Worm (Caenorhabditis elegans): Measurements from ENCODE around the gene T04C9.3.

DNA sequence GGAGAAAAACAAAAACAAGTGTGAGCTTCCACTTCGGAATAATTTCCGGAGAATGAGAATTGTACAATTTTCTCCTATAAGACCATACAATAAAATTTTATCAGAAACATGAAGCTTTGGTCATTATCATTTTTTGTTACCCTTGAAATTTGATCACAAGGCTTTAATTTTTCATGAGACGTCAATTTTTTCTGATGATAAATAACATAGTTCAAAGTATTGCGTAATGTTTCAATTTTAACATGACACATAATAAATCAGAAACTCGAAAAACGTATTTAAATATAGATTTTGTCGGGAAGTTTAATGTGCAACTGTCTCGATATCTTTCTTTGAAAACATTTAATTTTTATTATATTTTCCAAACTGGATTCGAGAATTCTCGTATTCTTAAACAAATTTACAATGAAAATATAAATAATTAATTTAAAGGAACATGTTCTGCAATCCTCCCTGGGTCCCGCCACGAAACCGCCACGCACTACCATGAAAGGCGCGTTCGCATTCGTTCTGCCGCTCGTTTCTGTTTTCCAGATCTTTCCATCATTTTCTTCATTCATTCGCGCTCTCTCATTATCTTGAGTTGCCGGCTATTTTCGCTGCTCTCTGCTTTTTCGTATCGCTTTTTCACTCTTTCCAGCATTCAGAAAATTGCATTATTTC is 46.5 kb upstream of the T04C9.3 start:
- TF ChIP-seq klf-2 (GFP tag; conservative IDR thresholded peaks at IDR 0.05) = no peak
- TF ChIP-seq T22C8.4 (GFP tag; IDR thresholded peaks at IDR 0.05) = no peak
- no peak for TF ChIP-seq ref-1 (GFP tag; conservative IDR thresholded peaks at IDR 0.05)
- TF ChIP-seq flt-1 (GFP tag; IDR thresholded peaks at IDR 0.05) = no peak
- no peak for TF ChIP-seq ztf-23 (GFP tag; IDR thresholded peaks at IDR 0.05)
- TF ChIP-seq tab-1 (GFP tag; IDR thresholded peaks at IDR 0.05) = no peak
- TF ChIP-seq ztf-29 (GFP tag; IDR thresholded peaks at IDR 0.05) = no peak
